Worm (Caenorhabditis elegans) whole organism, L3 larva: ENCODE measurements around the gene smz-1.
"Not testable (repeated sequence)": the region's sequence is repeated elsewhere in the genome, so short reads cannot be mapped to it uniquely, and the experiment has no call there.

Experiments used
- R02D3.7 ChIP-seq: fragments of 150-350 bp; optimal IDR thresholded peaks from 2 replicates; lab custom pipeline; 2014; ENCODE audit warnings: missing biosample characterization, missing genetic modification characterization
- ZK546.5 ChIP-seq: sonication (generic microtip); optimal IDR thresholded peaks from 2 replicates; lab custom pipeline; 2017; ENCODE audit warnings: missing biosample characterization, missing genetic modification characterization
- ceh-16 ChIP-seq: sonication (generic microtip); optimal IDR thresholded peaks from 2 replicates; lab custom pipeline; 2017; ENCODE audit warnings: missing biosample characterization, missing genetic modification characterization
- ceh-82 ChIP-seq: fragments of 150-350 bp; optimal IDR thresholded peaks from 2 replicates; lab custom pipeline; 2014; ENCODE audit warnings: missing biosample characterization, missing genetic modification characterization
- ceh-9 ChIP-seq: sonication (generic microtip); optimal IDR thresholded peaks from 2 replicates; lab custom pipeline; 2018; ENCODE audit warnings: missing biosample characterization, missing genetic modification characterization
- egl-27 ChIP-seq: sonication (generic microtip); optimal IDR thresholded peaks from 4 replicates; lab custom pipeline; 2017; ENCODE audit warnings: missing biosample characterization, missing genetic modification reagents, missing genetic modification characterization
- egl-5 ChIP-seq: fragments of 150-350 bp; optimal IDR thresholded peaks from 2 replicates; lab custom pipeline; 2017; ENCODE audit warnings: missing biosample characterization, missing genetic modification reagents, missing genetic modification characterization, inconsistent platforms
- elt-1 ChIP-seq: fragments of 150-350 bp; optimal IDR thresholded peaks from 2 replicates; lab custom pipeline; 2014; ENCODE audit warnings: missing biosample characterization, missing genetic modification characterization
- elt-2 ChIP-seq: sonication (generic microtip); optimal IDR thresholded peaks from 2 replicates; lab custom pipeline; 2016; ENCODE audit warnings: missing genetic modification reagents, mild to moderate bottlenecking, missing genetic modification characterization, missing compliant biosample characterization
- elt-3 ChIP-seq, 3 experiments: fragments of 150-350 bp in 1 of 3; sonication (generic microtip) in 2 of 3; optimal IDR thresholded peaks; 2 replicates in 2 of 3; 4 replicates in 1 of 3; lab custom pipeline; 2014 to 2017; ENCODE audit warnings: missing biosample characterization in 3 of 3, missing genetic modification characterization in 3 of 3
- fkh-10 ChIP-seq: sonication (generic microtip); optimal IDR thresholded peaks from 2 replicates; lab custom pipeline; 2017; ENCODE audit warnings: missing biosample characterization, missing genetic modification reagents, missing genetic modification characterization
- fkh-2 ChIP-seq: fragments of 150-350 bp; optimal IDR thresholded peaks from 2 replicates; lab custom pipeline; 2014; ENCODE audit warnings: missing biosample characterization, missing genetic modification reagents, missing genetic modification characterization
- fos-1 ChIP-seq: fragments of 150-350 bp; optimal IDR thresholded peaks from 2 replicates; lab custom pipeline; 2014; ENCODE audit warnings: missing biosample characterization, missing genetic modification characterization
- hmg-11 ChIP-seq: sonication (generic microtip); optimal IDR thresholded peaks from 2 replicates; lab custom pipeline; 2016; ENCODE audit warnings: missing genetic modification characterization, missing compliant biosample characterization
- jun-1 ChIP-seq: fragments of 150-350 bp; optimal IDR thresholded peaks from 2 replicates; lab custom pipeline; 2014; ENCODE audit warnings: missing biosample characterization, missing genetic modification reagents, missing genetic modification characterization
- lsy-12 ChIP-seq: sonication (generic microtip); optimal IDR thresholded peaks from 2 replicates; lab custom pipeline; 2016; ENCODE audit warnings: mild to moderate bottlenecking, missing genetic modification characterization, missing compliant biosample characterization
- mml-1 ChIP-seq: fragments of 150-350 bp; sonication (generic microtip); optimal IDR thresholded peaks from 3 replicates; lab custom pipeline; 2014; ENCODE audit warnings: missing biosample characterization, missing genetic modification characterization
- nfya-1 ChIP-seq: sonication (generic microtip); optimal IDR thresholded peaks from 2 replicates; lab custom pipeline; 2017; ENCODE audit warnings: missing genetic modification characterization, mild to moderate bottlenecking, missing compliant biosample characterization, antibody characterized with exemption, moderate library complexity; ENCODE audit not compliant: insufficient read depth
- nhr-12 ChIP-seq: fragments of 150-350 bp; optimal IDR thresholded peaks from 2 replicates; lab custom pipeline; 2014; ENCODE audit warnings: missing biosample characterization, missing genetic modification characterization
- nhr-25 ChIP-seq: sonication (generic microtip); optimal IDR thresholded peaks from 2 replicates; lab custom pipeline; 2017; ENCODE audit warnings: missing biosample characterization, missing genetic modification characterization
- nhr-67 ChIP-seq: fragments of 150-350 bp; optimal IDR thresholded peaks from 2 replicates; lab custom pipeline; 2014; ENCODE audit warnings: missing biosample characterization, missing genetic modification characterization
- nhr-76 ChIP-seq: fragments of 150-350 bp; sonication (generic microtip); optimal IDR thresholded peaks from 5 replicates; lab custom pipeline; 2014; ENCODE audit warnings: missing biosample characterization, missing genetic modification characterization
- nhr-77 ChIP-seq: fragments of 150-350 bp; optimal IDR thresholded peaks from 2 replicates; lab custom pipeline; 2014; ENCODE audit warnings: missing biosample characterization, missing genetic modification characterization
- pha-4 ChIP-seq: fragments of 150-350 bp; optimal IDR thresholded peaks from 2 replicates; lab custom pipeline; 2014; ENCODE audit warnings: missing biosample characterization, missing genetic modification reagents, missing genetic modification characterization
- pqm-1 ChIP-seq: fragments of 150-350 bp; optimal IDR thresholded peaks from 2 replicates; lab custom pipeline; 2017; ENCODE audit warnings: missing biosample characterization, missing genetic modification characterization, inconsistent platforms
- sea-2 ChIP-seq: fragments of 150-350 bp; sonication (generic microtip); optimal IDR thresholded peaks from 4 replicates; lab custom pipeline; 2014; ENCODE audit warnings: missing biosample characterization, missing genetic modification reagents, missing genetic modification characterization
- skn-1 ChIP-seq: fragments of 150-350 bp; optimal IDR thresholded peaks from 2 replicates; lab custom pipeline; 2014; ENCODE audit warnings: missing biosample characterization, missing genetic modification characterization
- snpc-4 ChIP-seq: fragments of 150-350 bp; optimal IDR thresholded peaks from 2 replicates; lab custom pipeline; 2014; ENCODE audit warnings: missing biosample characterization, missing genetic modification characterization
- tbx-2 ChIP-seq: sonication (generic microtip); optimal IDR thresholded peaks from 2 replicates; lab custom pipeline; 2016; ENCODE audit warnings: mild to moderate bottlenecking, missing genetic modification characterization, missing compliant biosample characterization
- unc-39 ChIP-seq: sonication (generic microtip); optimal IDR thresholded peaks from 4 replicates; lab custom pipeline; 2017; ENCODE audit warnings: missing biosample characterization, missing genetic modification characterization
- zag-1 ChIP-seq: fragments of 150-350 bp; optimal IDR thresholded peaks from 2 replicates; lab custom pipeline; 2014; ENCODE audit warnings: missing biosample characterization, missing genetic modification characterization
- ztf-4 ChIP-seq: fragments of 150-350 bp; optimal IDR thresholded peaks from 2 replicates; lab custom pipeline; 2014; ENCODE audit warnings: missing biosample characterization, missing genetic modification characterization

smz-1 gene

DNA sequence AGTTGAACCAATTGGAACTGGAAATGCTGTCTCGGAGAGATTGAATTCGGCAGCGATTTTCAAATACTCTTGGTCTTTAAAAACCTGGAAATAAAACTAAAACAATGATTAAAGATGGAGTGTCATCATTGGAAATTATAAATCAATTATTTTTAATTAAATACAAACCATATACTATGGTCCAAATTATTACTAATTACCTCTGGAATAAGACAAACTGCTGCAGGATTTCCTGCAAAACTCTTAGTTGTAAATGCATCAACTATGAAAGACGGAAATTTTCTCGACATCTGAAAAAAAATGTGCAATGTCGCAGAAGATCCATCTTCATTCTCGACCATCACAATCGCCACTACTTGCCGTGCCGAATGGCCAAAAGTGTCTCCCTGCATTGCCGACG lies 23.9 kb downstream of the smz-1 start, which contains the start of gene igdb-1:
Gene igdb-1 (plus strand): TSS at position 301 of the 400 bp plus-strand sequence.
- TF ChIP-seq elt-2, nhr-76, snpc-4 (tag; lab: Kevin White, UChicago): not testable (repeated sequence)
- TF ChIP-seq, all 47 proteins: peak for 0; not testable (repeated sequence) for 47

DNA sequence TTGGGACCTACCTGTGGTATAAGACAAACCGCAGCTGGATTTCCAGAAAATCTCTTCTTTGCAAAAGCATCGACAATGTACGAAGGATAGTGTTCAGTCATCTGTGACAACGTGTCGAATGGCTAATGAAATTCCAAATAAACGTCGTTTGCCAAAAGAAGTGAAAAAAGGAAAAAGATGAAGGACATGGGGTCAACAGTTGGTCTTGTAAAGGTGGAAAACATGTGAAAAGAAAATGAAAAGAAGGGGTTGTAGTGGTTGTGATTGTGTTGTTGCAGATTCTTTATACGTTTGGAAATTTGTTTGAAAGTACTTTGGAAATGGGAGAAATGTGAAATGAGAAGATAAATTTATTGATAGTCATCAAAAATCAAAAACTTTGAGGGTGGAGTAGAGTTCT lies 29.6 kb downstream of the smz-1 start, which contains the start of gene T04A11.4:
Gene T04A11.4 (minus strand): TSS at position 101 of the 400 bp plus-strand sequence.
- not testable (repeated sequence) for TF ChIP-seq lsy-12, nhr-77, unc-39 (tag; lab: Kevin White, UChicago)

DNA sequence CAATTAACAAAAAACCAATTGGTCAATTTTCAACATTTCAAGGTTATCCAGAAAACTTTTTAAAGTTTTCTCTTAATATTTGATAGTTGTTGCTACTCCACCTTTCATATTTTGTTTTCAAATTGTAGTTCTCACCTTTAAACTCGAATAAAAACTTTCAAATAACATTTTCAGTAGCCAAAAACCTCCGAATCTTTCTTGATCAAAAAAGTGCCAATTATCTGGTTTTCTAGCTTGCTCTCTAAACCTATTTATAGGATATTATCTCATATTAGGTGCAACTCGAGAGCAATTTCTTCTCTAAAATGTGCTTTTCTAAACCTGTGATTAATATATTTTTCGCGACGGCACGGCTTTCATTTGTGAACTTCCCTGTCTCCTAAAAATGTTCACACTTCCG lies 32.3 kb downstream of the smz-1 start, which contains the start of gene sru-26:
Gene sru-26 (plus strand): TSS at position 301 of the 400 bp plus-strand sequence.
- TF ChIP-seq jun-1 (tag; lab: Kevin White, UChicago) (no peak), mml-1 (tag; lab: Kevin White, UChicago) (no peak), ztf-4 (tag; lab: Kevin White, UChicago) (no peak), nhr-76 (tag; lab: Kevin White, UChicago) (no peak), fkh-2 (tag; lab: Kevin White, UChicago) (no peak), egl-27 (no peak), pqm-1 (no peak), ZK546.5 (tag; lab: Kevin White, UChicago) (no peak), tbx-2 (tag; lab: Kevin White, UChicago) (no peak), nfya-1 (tag; lab: Kevin White, UChicago) (no peak), fos-1 (tag; lab: Kevin White, UChicago) (no peak), zag-1 (tag; lab: Kevin White, UChicago) (no peak), nhr-67 (tag; lab: Kevin White, UChicago) (no peak), snpc-4 (tag; lab: Kevin White, UChicago) (no peak)

DNA sequence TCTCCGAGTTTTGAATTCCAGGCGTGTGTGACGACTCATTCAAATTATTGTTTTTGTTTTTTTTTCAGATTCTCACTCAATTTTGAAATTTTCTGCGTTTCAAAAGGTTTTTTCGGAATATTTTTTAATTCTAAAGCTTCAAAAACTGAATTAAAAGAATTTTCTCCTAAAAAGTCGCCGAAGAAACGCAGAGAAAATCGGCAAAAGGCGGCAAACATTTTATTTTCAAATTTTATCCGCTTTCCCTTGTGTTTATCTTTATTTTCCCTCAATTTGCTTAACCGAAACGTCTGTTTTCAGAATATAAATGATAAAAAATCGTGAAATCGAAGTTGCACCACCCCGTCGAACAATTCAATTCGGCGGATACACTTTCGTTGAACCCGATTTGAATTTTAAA lies 35.6 kb downstream of the smz-1 start, which contains the start of gene him-6:
Gene him-6 (plus strand): TSS at position 301 of the 400 bp plus-strand sequence.
- no peak for TF ChIP-seq tbx-2 (tag; lab: Kevin White, UChicago)
- TF ChIP-seq hmg-11 (tag; lab: Kevin White, UChicago) = no peak
- no peak for TF ChIP-seq lsy-12 (tag; lab: Kevin White, UChicago)
- no peak for TF ChIP-seq fos-1 (tag; lab: Kevin White, UChicago)
- no peak for TF ChIP-seq egl-27
- TF ChIP-seq nhr-12 (tag; lab: Kevin White, UChicago) = no peak
- TF ChIP-seq unc-39 (tag; lab: Kevin White, UChicago) = no peak
- TF ChIP-seq R02D3.7 (tag; lab: Kevin White, UChicago) = no peak
- TF ChIP-seq ZK546.5 (tag; lab: Kevin White, UChicago) = no peak
- no peak for TF ChIP-seq sea-2 (GFP tag; lab: Kevin White, UChicago)
- no peak for TF ChIP-seq fkh-10 (GFP tag; lab: Kevin White, UChicago)

DNA sequence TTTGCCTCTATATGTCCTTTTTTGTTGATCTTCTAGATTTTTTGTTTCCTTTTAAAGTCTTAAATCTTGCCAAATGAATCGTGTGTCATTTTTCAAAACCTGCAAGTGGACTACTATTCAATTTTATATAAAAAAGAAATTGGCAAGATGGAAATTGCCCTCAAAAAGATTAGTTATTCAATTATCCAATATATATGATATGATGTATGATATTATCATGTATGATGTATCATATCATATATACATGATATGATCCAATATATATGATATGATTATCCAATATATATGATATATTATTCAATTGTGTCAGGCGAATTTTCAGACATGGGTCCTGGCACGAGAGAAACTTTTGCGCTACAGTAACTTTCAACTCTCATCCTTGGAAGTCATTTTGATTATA lies 40.3 kb downstream of the smz-1 start, which contains the start of gene sru-20:
Gene sru-20 (plus strand): TSS at position 301 of the 400 bp plus-strand sequence.
- TF ChIP-seq elt-1 (tag; lab: Kevin White, UChicago) = no peak
- no peak for TF ChIP-seq ceh-9 (tag; lab: Kevin White, UChicago)
- TF ChIP-seq tbx-2 (tag; lab: Kevin White, UChicago) = no peak
- no peak for TF ChIP-seq pha-4
- no peak for TF ChIP-seq R02D3.7 (tag; lab: Kevin White, UChicago)
- no peak for TF ChIP-seq jun-1 (tag; lab: Kevin White, UChicago)
- TF ChIP-seq ZK546.5 (tag; lab: Kevin White, UChicago) = no peak
- no peak for TF ChIP-seq pqm-1
- no peak for TF ChIP-seq ceh-16 (tag; lab: Kevin White, UChicago)
- no peak for TF ChIP-seq egl-27
- no peak for TF ChIP-seq unc-39 (tag; lab: Kevin White, UChicago)
- TF ChIP-seq mml-1 (tag; lab: Kevin White, UChicago) = no peak
- no peak for TF ChIP-seq sea-2 (GFP tag; lab: Kevin White, UChicago)
- TF ChIP-seq nfya-1 (tag; lab: Kevin White, UChicago) = no peak

DNA sequence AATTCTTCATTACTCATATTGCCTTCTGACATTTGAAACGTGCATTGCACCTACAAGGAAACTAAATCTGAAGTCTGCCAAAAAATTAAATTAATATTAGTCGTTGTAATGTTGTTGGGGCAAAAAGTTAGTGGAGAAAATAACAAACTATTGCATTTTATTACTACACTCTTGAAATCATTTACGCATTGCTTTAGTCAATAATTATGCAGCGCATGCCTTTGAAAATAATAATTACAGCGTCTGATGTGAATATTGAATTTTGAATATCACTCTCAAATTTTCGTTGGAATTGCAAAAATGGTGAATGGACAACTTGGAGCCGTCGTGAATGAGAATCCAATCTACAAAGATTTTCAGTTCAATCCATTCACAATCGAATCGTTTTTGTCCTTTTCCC lies 43.4 kb downstream of the smz-1 start, which contains the start of gene sru-19:
Gene sru-19 (plus strand): TSS at position 301 of the 400 bp plus-strand sequence.
- TF ChIP-seq ceh-9 (tag; lab: Kevin White, UChicago) (no peak), skn-1 (tag; lab: Kevin White, UChicago) (no peak), mml-1 (tag; lab: Kevin White, UChicago) (no peak), tbx-2 (tag; lab: Kevin White, UChicago) (no peak), fkh-2 (tag; lab: Kevin White, UChicago) (no peak), unc-39 (tag; lab: Kevin White, UChicago) (no peak), zag-1 (tag; lab: Kevin White, UChicago) (no peak), ceh-82 (tag; lab: Kevin White, UChicago) (no peak), elt-2 (tag; lab: Kevin White, UChicago) (no peak), elt-3 (tag; optimal IDR thresholded peaks at IDR 0.05; lab: Kevin White, UChicago) (no peak), pha-4 (no peak), hmg-11 (tag; lab: Kevin White, UChicago) (no peak), nhr-77 (tag; lab: Kevin White, UChicago) (no peak), egl-5 (tag; lab: Kevin White, UChicago) (no peak), nhr-25 (tag; lab: Kevin White, UChicago) (no peak), nhr-12 (tag; lab: Kevin White, UChicago) (no peak)
